Worm (Caenorhabditis elegans) whole organism, L4 larva: ENCODE measurements around the gene nhr-133.
A peak's percentile ranks its signal among the peaks of the same experiment; 100 is the strongest.

Experiments
- D1046.2 ChIP-seq: fragments of 200-800 bp; sonication (Bioruptor generic); IDR thresholded peaks from 2 replicates; pipeline ENCODE4 v1.3.6; 2022; ENCODE audit warnings: missing genetic modification characterization, missing compliant biosample characterization
- F10B5.3 ChIP-seq: sonication (generic microtip); optimal IDR thresholded peaks from 2 replicates; lab custom pipeline; 2016; ENCODE audit warnings: mild to moderate bottlenecking, missing genetic modification characterization, missing compliant biosample characterization
- F37D6.2 ChIP-seq: sonication (generic microtip); optimal IDR thresholded peaks from 2 replicates; lab custom pipeline; 2016; ENCODE audit warnings: mild to moderate bottlenecking, missing genetic modification characterization, missing compliant biosample characterization
- Y48G9A.11 ChIP-seq: fragments of 200-800 bp; sonication (Bioruptor generic); IDR thresholded peaks from 2 replicates; pipeline ENCODE4 v1.3.6; 2022; ENCODE audit warnings: missing genetic modification reagents, missing genetic modification characterization, missing compliant biosample characterization
- ZK337.2 ChIP-seq: fragments of 200-800 bp; sonication (Bioruptor generic); IDR thresholded peaks from 2 replicates; pipeline ENCODE4 v1.3.6; 2022; ENCODE audit warnings: missing genetic modification reagents, missing genetic modification characterization, missing compliant biosample characterization
- aha-1 ChIP-seq: fragments of 150-350 bp; peaks from one replicate; lab custom pipeline; 2014; ENCODE audit warnings: missing biosample characterization, missing genetic modification characterization
- ama-1 ChIP-seq: fragments of 150-350 bp; optimal IDR thresholded peaks from 2 replicates; lab custom pipeline; 2014; ENCODE audit warnings: inconsistent platforms, mixed read lengths
- arid-1 ChIP-seq: fragments of 200-800 bp; sonication (Bioruptor generic); conservative IDR thresholded peaks from 2 replicates; pipeline ENCODE4 v1.3.6; 2022; ENCODE audit warnings: missing genetic modification reagents, missing genetic modification characterization, missing compliant biosample characterization
- cey-2 ChIP-seq: sonication (generic microtip); optimal IDR thresholded peaks from 3 replicates; lab custom pipeline; 2017; ENCODE audit warnings: missing genetic modification characterization, mild to moderate bottlenecking, missing compliant biosample characterization, antibody characterized with exemption, borderline replicate concordance; ENCODE audit not compliant: insufficient read depth
- ctbp-1 ChIP-seq: fragments of 200-800 bp; sonication (Bioruptor generic); IDR thresholded peaks from 2 replicates; pipeline ENCODE4 v1.3.6; 2022; ENCODE audit warnings: missing genetic modification reagents, missing genetic modification characterization, missing compliant biosample characterization
- daf-16 ChIP-seq, 3 experiments: sonication (generic microtip); optimal IDR thresholded peaks; 2 replicates each; lab custom pipeline; 2016 to 2017; ENCODE audit warnings: missing genetic modification characterization in 3 of 3, missing genetic modification reagents in 3 of 3, mild to moderate bottlenecking in 2 of 3, missing compliant biosample characterization in 2 of 3, missing biosample characterization in 1 of 3, moderate library complexity in 1 of 3
- dmd-8 ChIP-seq: fragments of 200-800 bp; sonication (Bioruptor generic); IDR thresholded peaks from 2 replicates; pipeline ENCODE4 v1.3.6; 2022; ENCODE audit warnings: missing genetic modification characterization, missing compliant biosample characterization
- dmd-9 ChIP-seq: fragments of 200-800 bp; sonication (Bioruptor generic); IDR thresholded peaks from 2 replicates; pipeline ENCODE4 v1.3.6; 2022; ENCODE audit warnings: missing genetic modification reagents, missing genetic modification characterization, missing compliant biosample characterization
- dve-1 ChIP-seq: sonication (generic microtip); optimal IDR thresholded peaks from 2 replicates; lab custom pipeline; 2017; ENCODE audit warnings: antibody characterized with exemption, mild to moderate bottlenecking, missing genetic modification characterization, missing compliant biosample characterization; ENCODE audit not compliant: insufficient read depth
- egl-43 ChIP-seq: fragments of 200-800 bp; sonication (Bioruptor generic); IDR thresholded peaks from 2 replicates; pipeline ENCODE4 v1.3.6; 2022; ENCODE audit warnings: missing genetic modification reagents, missing genetic modification characterization, missing compliant biosample characterization
- hlh-11 ChIP-seq: fragments of 200-800 bp; sonication (Bioruptor generic); optimal IDR thresholded peaks from 2 replicates; lab custom pipeline; 2018; ENCODE audit warnings: mild to moderate bottlenecking, missing genetic modification characterization, missing compliant biosample characterization
- hlh-30 ChIP-seq: sonication (generic microtip); optimal IDR thresholded peaks from 2 replicates; lab custom pipeline; 2017; ENCODE audit warnings: antibody characterized with exemption, mild to moderate bottlenecking, missing genetic modification characterization, missing compliant biosample characterization; ENCODE audit not compliant: insufficient read depth
- jun-1 ChIP-seq: fragments of 150-350 bp; optimal IDR thresholded peaks from 2 replicates; lab custom pipeline; 2014; ENCODE audit warnings: missing biosample characterization, missing genetic modification reagents, missing genetic modification characterization
- lim-7 ChIP-seq: fragments of 200-800 bp; sonication (Bioruptor generic); IDR thresholded peaks from 2 replicates; pipeline ENCODE4 v1.3.6; 2022; ENCODE audit warnings: missing genetic modification characterization, missing compliant biosample characterization
- lir-3 ChIP-seq: sonication (generic microtip); optimal IDR thresholded peaks from 2 replicates; lab custom pipeline; 2016; ENCODE audit warnings: mild to moderate bottlenecking, missing genetic modification characterization, missing compliant biosample characterization
- lsy-2 ChIP-seq, 2 experiments: fragments of 150-350 bp in 1 of 2; sonication (generic microtip) in 1 of 2; optimal IDR thresholded peaks; 2 replicates each; lab custom pipeline; 2014 to 2017; ENCODE audit warnings: missing biosample characterization in 2 of 2, missing genetic modification characterization in 2 of 2
- mdt-29 ChIP-seq: fragments of 200-800 bp; sonication (Bioruptor generic); IDR thresholded peaks from 2 replicates; pipeline ENCODE4 v1.3.6; 2022; ENCODE audit warnings: missing genetic modification reagents, missing genetic modification characterization, missing compliant biosample characterization
- mep-1 ChIP-seq: fragments of 150-350 bp; sonication (generic microtip); optimal IDR thresholded peaks from 3 replicates; lab custom pipeline; 2014; ENCODE audit warnings: missing biosample characterization, missing genetic modification characterization
- mes-2 ChIP-seq: sonication (generic microtip); optimal IDR thresholded peaks from 2 replicates; lab custom pipeline; 2016; ENCODE audit warnings: missing genotype, mild to moderate bottlenecking, missing genetic modification characterization, missing compliant biosample characterization; ENCODE audit not compliant: poor library complexity, severe bottlenecking
- nhr-237 ChIP-seq: sonication (generic microtip); optimal IDR thresholded peaks from 2 replicates; lab custom pipeline; 2017; ENCODE audit warnings: missing biosample characterization, missing genetic modification characterization
- nhr-25 ChIP-seq: sonication (generic microtip); optimal IDR thresholded peaks from 2 replicates; lab custom pipeline; 2017; ENCODE audit warnings: missing genetic modification characterization, mild to moderate bottlenecking, missing compliant biosample characterization, antibody characterized with exemption, moderate library complexity, borderline replicate concordance; ENCODE audit not compliant: insufficient read depth
- nhr-28 ChIP-seq: fragments of 150-350 bp; optimal IDR thresholded peaks from 2 replicates; lab custom pipeline; 2014; ENCODE audit warnings: missing biosample characterization, missing genetic modification characterization
- nhr-6 ChIP-seq: fragments of 150-350 bp; optimal IDR thresholded peaks from 2 replicates; lab custom pipeline; 2014; ENCODE audit warnings: missing biosample characterization, missing genetic modification characterization
- nhr-76 ChIP-seq: fragments of 150-350 bp; optimal IDR thresholded peaks from 2 replicates; lab custom pipeline; 2014; ENCODE audit warnings: missing biosample characterization, missing genetic modification characterization
- nhr-77 ChIP-seq: fragments of 150-350 bp; optimal IDR thresholded peaks from 2 replicates; lab custom pipeline; 2014; ENCODE audit warnings: missing biosample characterization, missing genetic modification characterization
- pha-4 ChIP-seq, 2 experiments: fragments of 150-350 bp in 1 of 2; fragments of 200-800 bp in 1 of 2; sonication (Bioruptor generic) in 1 of 2; IDR thresholded peaks in 1 of 2; optimal IDR thresholded peaks in 1 of 2; 2 replicates each; pipeline versions ENCODE4 v1.3.6 to Lab custom; 2014 to 2022; ENCODE audit warnings: missing genetic modification characterization in 2 of 2, missing genetic modification reagents in 2 of 2, missing biosample characterization in 1 of 2, missing compliant biosample characterization in 1 of 2
- saeg-2 ChIP-seq: fragments of 200-800 bp; sonication (Bioruptor generic); IDR thresholded peaks from 2 replicates; pipeline ENCODE4 v1.3.6; 2022; ENCODE audit warnings: missing genetic modification reagents, missing genetic modification characterization, missing compliant biosample characterization
- set-16 ChIP-seq: fragments of 200-800 bp; sonication (Bioruptor generic); IDR thresholded peaks from 2 replicates; pipeline ENCODE4 v1.3.6; 2022; ENCODE audit warnings: missing genetic modification reagents, missing genetic modification characterization, missing compliant biosample characterization
- snpc-4 ChIP-seq: fragments of 150-350 bp; optimal IDR thresholded peaks from 2 replicates; lab custom pipeline; 2014; ENCODE audit warnings: missing biosample characterization, missing genetic modification characterization
- unc-62 ChIP-seq, 3 experiments: fragments of 150-350 bp in 1 of 3; sonication (generic microtip); optimal IDR thresholded peaks in 2 of 3; peaks in 1 of 3; 1 replicate in 1 of 3; 2 replicates in 2 of 3; lab custom pipeline; 2014 to 2017; ENCODE audit warnings: missing biosample characterization in 3 of 3, missing genetic modification characterization in 3 of 3, missing genetic modification reagents in 3 of 3, missing genotype in 1 of 3
- vab-7 ChIP-seq: fragments of 200-800 bp; sonication (Bioruptor generic); IDR thresholded peaks from 2 replicates; pipeline ENCODE4 v1.3.6; 2022; ENCODE audit warnings: missing genetic modification reagents, missing genetic modification characterization, missing compliant biosample characterization
- zfp-2 ChIP-seq: sonication (generic microtip); optimal IDR thresholded peaks from 2 replicates; lab custom pipeline; 2016; ENCODE audit warnings: mild to moderate bottlenecking, missing genetic modification characterization, missing compliant biosample characterization
- ztf-7 ChIP-seq: fragments of 150-350 bp; optimal IDR thresholded peaks from 2 replicates; lab custom pipeline; 2014; ENCODE audit warnings: missing biosample characterization, missing genetic modification characterization

nhr-133 gene

ce11 chrV:2218803-2219202 is 6.9 kb upstream of the nhr-133 start, which contains the start of gene nhr-56 (continued):
- peak; percentile 71 for TF ChIP-seq nhr-77 (tag; lab: Kevin White, UChicago)
- 0 out of 2 replicates have a peak, but pooled peaks have one; percentile 16 for TF ChIP-seq pha-4 (GFP tag; IDR thresholded peaks at IDR 0.05; lab: Robert Waterston, UW)
- TF ChIP-seq pha-4 (tag; optimal IDR thresholded peaks at IDR 0.05; lab: Kevin White, UChicago) = peak; percentile 75

DNA sequence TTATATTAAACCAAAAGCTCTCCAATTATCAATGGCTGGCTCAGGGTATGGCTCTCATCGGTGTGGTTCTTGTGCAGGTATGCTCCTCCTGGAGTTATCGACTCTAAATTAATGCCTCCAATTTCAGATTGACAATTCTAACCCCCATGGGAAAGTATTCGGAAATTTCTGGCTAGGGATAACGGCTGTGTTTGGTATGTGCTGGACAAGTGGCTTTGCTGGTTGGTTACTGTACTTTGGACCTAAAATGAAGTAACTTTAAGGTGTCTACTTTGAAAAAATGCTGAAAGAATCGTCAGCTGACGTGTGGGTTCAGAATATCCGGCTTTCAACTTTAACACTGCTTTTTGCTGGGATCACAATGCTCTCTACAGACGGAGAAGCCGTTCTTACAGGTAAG is 5.0 kb upstream of the nhr-133 start:
- no peak for TF ChIP-seq hlh-30
- no peak for TF ChIP-seq saeg-2 (GFP tag; lab: Robert Waterston, UW)
- TF ChIP-seq unc-62 (GFP tag; optimal IDR thresholded peaks at IDR 0.05 in 1 of 2; lab: Kevin White, UChicago) = no peak
- no peak for TF ChIP-seq unc-62 (tag; optimal IDR thresholded peaks at IDR 0.05; lab: Kevin White, UChicago)
- no peak for TF ChIP-seq lir-3 (tag; lab: Kevin White, UChicago)
- no peak for TF ChIP-seq mep-1
- TF ChIP-seq aha-1 (tag; lab: Kevin White, UChicago) = peak; percentile 91
- no peak for TF ChIP-seq snpc-4 (tag; lab: Kevin White, UChicago)
- no peak for TF ChIP-seq nhr-25 (tag; lab: Kevin White, UChicago)
- TF ChIP-seq D1046.2 (GFP tag; lab: Robert Waterston, UW) = 0 out of 2 replicates have a peak, but pooled peaks have one; percentile 23
- TF ChIP-seq nhr-237 (tag; lab: Kevin White, UChicago) = no peak
- TF ChIP-seq nhr-28 (tag; lab: Kevin White, UChicago) = no peak
- TF ChIP-seq hlh-11 (tag; lab: Kevin White, UChicago) = no peak
- TF ChIP-seq arid-1 = no peak
- TF ChIP-seq ztf-7 (tag; lab: Kevin White, UChicago) = no peak
- TF ChIP-seq dmd-8 (GFP tag; lab: Robert Waterston, UW) = no peak
- TF ChIP-seq Y48G9A.11 (GFP tag; lab: Robert Waterston, UW) = no peak
- TF ChIP-seq lim-7 = no peak
- no peak for TF ChIP-seq F10B5.3 (tag; lab: Kevin White, UChicago)
- TF ChIP-seq, all 104 proteins: peak for 2

- TF ChIP-seq cey-2 (tag; lab: Kevin White, UChicago) (no peak), ZK337.2 (GFP tag; lab: Robert Waterston, UW) (no peak), vab-7 (GFP tag; lab: Robert Waterston, UW) (no peak), dmd-9 (GFP tag; lab: Robert Waterston, UW) (no peak), lsy-2 (tag; optimal IDR thresholded peaks at IDR 0.05; lab: Kevin White, UChicago) (no peak), set-16 (no peak), nhr-76 (no peak), jun-1 (tag; lab: Kevin White, UChicago) (no peak), unc-62 (GFP tag; optimal IDR thresholded peaks at IDR 0.05 in 1 of 2; lab: Kevin White, UChicago) (no peak), unc-62 (tag; optimal IDR thresholded peaks at IDR 0.05; lab: Kevin White, UChicago) (no peak), ama-1 (lab: Kevin White, UChicago) (no peak), mdt-29 (no peak), zfp-2 (tag; lab: Kevin White, UChicago) (no peak), F37D6.2 (tag; lab: Kevin White, UChicago) (no peak), egl-43 (GFP tag; lab: Robert Waterston, UW) (no peak), lir-3 (tag; lab: Kevin White, UChicago) (no peak)
Measured at ce11 chrV:2215352-2215751, 3.4 kb upstream of the nhr-133 start, which contains the start of gene nstp-8. Gene nstp-8 (plus strand): TSS chrV:2215652.

ce11 chrV:2214428-2215038 is 2.6 kb upstream of the nhr-133 start, which contains the start of gene nhr-184:
Gene nhr-184 (minus strand): TSS chrV:2214478.
- peak; percentile 46 for TF ChIP-seq dve-1 (tag; lab: Kevin White, UChicago)
- no peak for TF ChIP-seq daf-16 (GFP tag; optimal IDR thresholded peaks at IDR 0.05; lab: Kevin White, UChicago)
- TF ChIP-seq daf-16 (tag; optimal IDR thresholded peaks at IDR 0.05; lab: Kevin White, UChicago) = peak; percentile 81
- TF ChIP-seq hlh-30 = peak; percentile 44
- TF ChIP-seq pha-4 (GFP tag; IDR thresholded peaks at IDR 0.05; lab: Robert Waterston, UW) = no peak
- TF ChIP-seq pha-4 (tag; optimal IDR thresholded peaks at IDR 0.05; lab: Kevin White, UChicago) = peak; percentile 45
- TF ChIP-seq nhr-6 (tag; lab: Kevin White, UChicago) = peak; percentile 4
- TF ChIP-seq nhr-28 (tag; lab: Kevin White, UChicago) = peak; percentile 65
- no peak for TF ChIP-seq ctbp-1 (GFP tag; lab: Robert Waterston, UW)
- no peak for TF ChIP-seq lsy-2 (tag; optimal IDR thresholded peaks at IDR 0.05; lab: Kevin White, UChicago)
- peak; percentile 40 for TF ChIP-seq mes-2 (tag; lab: Kevin White, UChicago)
